Worm (Caenorhabditis elegans) whole organism, L4 larva: ENCODE results near the gene pitr-5.

ENCODE experiments used
- D1046.2 ChIP-seq: fragments of 200-800 bp; sonication (Bioruptor generic); IDR thresholded peaks from 2 replicates; pipeline ENCODE4 v1.3.6; 2022; ENCODE audit warnings: missing genetic modification characterization, missing compliant biosample characterization
- F10B5.3 ChIP-seq: sonication (generic microtip); optimal IDR thresholded peaks from 2 replicates; lab custom pipeline; 2016; ENCODE audit warnings: mild to moderate bottlenecking, missing genetic modification characterization, missing compliant biosample characterization
- T20F7.1 ChIP-seq: fragments of 200-800 bp; sonication (Bioruptor generic); optimal IDR thresholded peaks from 2 replicates; lab custom pipeline; 2018; ENCODE audit warnings: mild to moderate bottlenecking, missing genetic modification characterization, missing compliant biosample characterization
- aha-1 ChIP-seq: fragments of 150-350 bp; peaks from one replicate; lab custom pipeline; 2014; ENCODE audit warnings: missing biosample characterization, missing genetic modification characterization
- aly-2 ChIP-seq: sonication (generic microtip); optimal IDR thresholded peaks from 2 replicates; lab custom pipeline; 2018; ENCODE audit warnings: missing biosample characterization, missing genetic modification characterization
- ama-1 ChIP-seq: fragments of 150-350 bp; optimal IDR thresholded peaks from 2 replicates; lab custom pipeline; 2014; ENCODE audit warnings: inconsistent platforms, mixed read lengths
- attf-4 ChIP-seq: sonication (generic microtip); optimal IDR thresholded peaks from 3 replicates; lab custom pipeline; 2017; ENCODE audit warnings: missing biosample characterization, missing genetic modification characterization
- ceh-32 ChIP-seq: sonication (generic microtip); optimal IDR thresholded peaks from 2 replicates; lab custom pipeline; 2016; ENCODE audit warnings: mild to moderate bottlenecking, missing genetic modification characterization, missing compliant biosample characterization; ENCODE audit not compliant: poor library complexity
- ceh-62 ChIP-seq: sonication (generic microtip); optimal IDR thresholded peaks from 2 replicates; lab custom pipeline; 2017; ENCODE audit warnings: missing biosample characterization, missing genetic modification characterization
- ctbp-1 ChIP-seq: fragments of 200-800 bp; sonication (Bioruptor generic); IDR thresholded peaks from 2 replicates; pipeline ENCODE4 v1.3.6; 2022; ENCODE audit warnings: missing genetic modification reagents, missing genetic modification characterization, missing compliant biosample characterization
- daf-16 ChIP-seq, 3 experiments: sonication (generic microtip); optimal IDR thresholded peaks; 2 replicates each; lab custom pipeline; 2016 to 2017; ENCODE audit warnings: missing genetic modification characterization in 3 of 3, missing genetic modification reagents in 3 of 3, mild to moderate bottlenecking in 2 of 3, missing compliant biosample characterization in 2 of 3, missing biosample characterization in 1 of 3, moderate library complexity in 1 of 3
- daf-19 ChIP-seq: fragments of 200-800 bp; sonication (Bioruptor generic); conservative IDR thresholded peaks from 2 replicates; pipeline ENCODE4 v1.3.6; 2022; ENCODE audit warnings: missing genetic modification characterization, missing compliant biosample characterization
- dmd-6 ChIP-seq: fragments of 200-800 bp; sonication (Bioruptor generic); IDR thresholded peaks from 2 replicates; pipeline ENCODE4 v1.3.6; 2022; ENCODE audit warnings: missing genetic modification reagents, missing genetic modification characterization, missing compliant biosample characterization
- dve-1 ChIP-seq: sonication (generic microtip); optimal IDR thresholded peaks from 2 replicates; lab custom pipeline; 2017; ENCODE audit warnings: antibody characterized with exemption, mild to moderate bottlenecking, missing genetic modification characterization, missing compliant biosample characterization; ENCODE audit not compliant: insufficient read depth
- gei-8 ChIP-seq: fragments of 200-800 bp; sonication (Bioruptor generic); optimal IDR thresholded peaks from 2 replicates; lab custom pipeline; 2018; ENCODE audit warnings: mild to moderate bottlenecking, missing genetic modification characterization, missing compliant biosample characterization
- hlh-11 ChIP-seq: fragments of 200-800 bp; sonication (Bioruptor generic); optimal IDR thresholded peaks from 2 replicates; lab custom pipeline; 2018; ENCODE audit warnings: mild to moderate bottlenecking, missing genetic modification characterization, missing compliant biosample characterization
- hlh-30 ChIP-seq: sonication (generic microtip); optimal IDR thresholded peaks from 2 replicates; lab custom pipeline; 2017; ENCODE audit warnings: antibody characterized with exemption, mild to moderate bottlenecking, missing genetic modification characterization, missing compliant biosample characterization; ENCODE audit not compliant: insufficient read depth
- lin-1 ChIP-seq: fragments of 200-800 bp; sonication (Bioruptor generic); IDR thresholded peaks from 2 replicates; pipeline ENCODE4 v1.3.6; 2022; ENCODE audit warnings: missing genetic modification reagents, missing genetic modification characterization, missing compliant biosample characterization
- lin-29 ChIP-seq: fragments of 200-800 bp; sonication (Bioruptor generic); IDR thresholded peaks from 2 replicates; pipeline ENCODE4 v1.3.6; 2022; ENCODE audit warnings: missing genetic modification reagents, missing genetic modification characterization, missing compliant biosample characterization
- lin-39 ChIP-seq: fragments of 150-350 bp; optimal IDR thresholded peaks from 2 replicates; lab custom pipeline; 2014; ENCODE audit warnings: missing biosample characterization, missing genetic modification reagents, missing genetic modification characterization
- madf-5 ChIP-seq, 2 experiments: fragments of 200-800 bp; sonication (Bioruptor generic); IDR thresholded peaks; 2 replicates each; pipeline ENCODE4 v1.3.6; 2022; ENCODE audit warnings: missing compliant biosample characterization in 2 of 2, missing genetic modification characterization in 2 of 2
- madf-9 ChIP-seq: fragments of 200-800 bp; sonication (Bioruptor generic); conservative IDR thresholded peaks from 2 replicates; pipeline ENCODE4 v1.3.6; 2022; ENCODE audit warnings: missing genetic modification reagents, missing genetic modification characterization, missing compliant biosample characterization
- mdl-1 ChIP-seq, 2 experiments: fragments of 150-350 bp in 1 of 2; sonication (generic microtip) in 1 of 2; optimal IDR thresholded peaks; 2 replicates each; lab custom pipeline; 2014 to 2017; ENCODE audit warnings: missing biosample characterization in 2 of 2, missing genetic modification characterization in 2 of 2
- mxl-3 ChIP-seq: fragments of 200-800 bp; sonication (Bioruptor generic); optimal IDR thresholded peaks from 2 replicates; lab custom pipeline; 2018; ENCODE audit warnings: mild to moderate bottlenecking, missing genetic modification characterization, missing compliant biosample characterization
- nhr-102 ChIP-seq: sonication (generic microtip); optimal IDR thresholded peaks from 2 replicates; lab custom pipeline; 2016; ENCODE audit warnings: mild to moderate bottlenecking, missing genetic modification characterization, moderate library complexity, missing compliant biosample characterization
- nhr-11 ChIP-seq: fragments of 150-350 bp; optimal IDR thresholded peaks from 2 replicates; lab custom pipeline; 2014; ENCODE audit warnings: missing biosample characterization, missing genetic modification characterization
- nhr-25 ChIP-seq: sonication (generic microtip); optimal IDR thresholded peaks from 2 replicates; lab custom pipeline; 2017; ENCODE audit warnings: missing genetic modification characterization, mild to moderate bottlenecking, missing compliant biosample characterization, antibody characterized with exemption, moderate library complexity, borderline replicate concordance; ENCODE audit not compliant: insufficient read depth
- nhr-28 ChIP-seq: fragments of 150-350 bp; optimal IDR thresholded peaks from 2 replicates; lab custom pipeline; 2014; ENCODE audit warnings: missing biosample characterization, missing genetic modification characterization
- nhr-77 ChIP-seq: fragments of 150-350 bp; optimal IDR thresholded peaks from 2 replicates; lab custom pipeline; 2014; ENCODE audit warnings: missing biosample characterization, missing genetic modification characterization
- php-3 ChIP-seq: fragments of 200-800 bp; sonication (Bioruptor generic); IDR thresholded peaks from 2 replicates; pipeline ENCODE4 v1.3.6; 2022; ENCODE audit warnings: missing genetic modification reagents, missing genetic modification characterization, missing compliant biosample characterization
- rbr-2 ChIP-seq: sonication (generic microtip); optimal IDR thresholded peaks from 2 replicates; lab custom pipeline; 2016; ENCODE audit warnings: missing genotype, missing genetic modification characterization, missing compliant biosample characterization
- saeg-2 ChIP-seq: fragments of 200-800 bp; sonication (Bioruptor generic); IDR thresholded peaks from 2 replicates; pipeline ENCODE4 v1.3.6; 2022; ENCODE audit warnings: missing genetic modification reagents, missing genetic modification characterization, missing compliant biosample characterization
- snpc-1.2 ChIP-seq: fragments of 200-800 bp; sonication (Bioruptor generic); IDR thresholded peaks from 2 replicates; pipeline ENCODE4 v1.3.6; 2022; ENCODE audit warnings: missing genetic modification reagents, missing genetic modification characterization, missing compliant biosample characterization
- snpc-4 ChIP-seq: fragments of 150-350 bp; optimal IDR thresholded peaks from 2 replicates; lab custom pipeline; 2014; ENCODE audit warnings: missing biosample characterization, missing genetic modification characterization
- zag-1 ChIP-seq: fragments of 150-350 bp; optimal IDR thresholded peaks from 2 replicates; lab custom pipeline; 2014; ENCODE audit warnings: missing biosample characterization, missing genetic modification characterization
- zfp-2 ChIP-seq: sonication (generic microtip); optimal IDR thresholded peaks from 2 replicates; lab custom pipeline; 2016; ENCODE audit warnings: mild to moderate bottlenecking, missing genetic modification characterization, missing compliant biosample characterization
- zfp-3 ChIP-seq: fragments of 200-800 bp; sonication (Bioruptor generic); conservative IDR thresholded peaks from 2 replicates; pipeline ENCODE4 v1.3.6; 2022; ENCODE audit warnings: missing genetic modification reagents, missing genetic modification characterization, missing compliant biosample characterization
- ztf-11 ChIP-seq: fragments of 150-350 bp; optimal IDR thresholded peaks from 2 replicates; lab custom pipeline; 2014; ENCODE audit warnings: missing biosample characterization, missing genetic modification characterization
- ztf-7 ChIP-seq: fragments of 150-350 bp; optimal IDR thresholded peaks from 2 replicates; lab custom pipeline; 2014; ENCODE audit warnings: missing biosample characterization, missing genetic modification characterization

The pitr-5 gene

DNA sequence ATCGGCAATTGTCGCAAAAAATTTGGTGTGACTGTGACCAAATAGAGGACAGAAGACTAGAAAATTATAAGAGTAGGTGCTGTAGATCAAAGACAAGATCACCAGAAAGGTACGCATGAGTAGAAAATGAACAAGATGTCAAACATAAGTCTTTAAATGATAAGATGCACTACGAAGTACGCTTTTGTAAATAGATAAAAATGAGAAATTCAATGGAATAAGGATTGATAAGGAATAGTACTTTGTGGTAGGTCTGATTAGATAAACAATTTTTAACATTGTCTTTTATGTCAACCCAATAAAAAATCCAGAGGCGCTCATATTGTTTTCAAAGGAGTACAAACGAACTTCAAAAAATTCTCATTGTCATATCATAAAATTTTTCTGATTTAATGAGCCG lies 34.1 kb upstream of the pitr-5 start, which contains the start of gene F10D2.8 (continued):
- TF ChIP-seq ceh-32 = no peak
- no peak for TF ChIP-seq daf-16 (GFP tag; optimal IDR thresholded peaks at IDR 0.05; lab: Kevin White, UChicago)
- peak; percentile 83 for TF ChIP-seq daf-16 (tag; optimal IDR thresholded peaks at IDR 0.05; lab: Kevin White, UChicago)
- no peak for TF ChIP-seq mxl-3 (GFP tag; lab: Kevin White, UChicago)
- no peak for TF ChIP-seq lin-29 (GFP tag; lab: Robert Waterston, UW)
- no peak for TF ChIP-seq nhr-11 (tag; lab: Kevin White, UChicago)
- no peak for TF ChIP-seq D1046.2
- no peak for TF ChIP-seq nhr-25 (tag; lab: Kevin White, UChicago)
- TF ChIP-seq ztf-11 (tag; lab: Kevin White, UChicago) = no peak
- no peak for TF ChIP-seq ztf-7
- no peak for TF ChIP-seq T20F7.1 (GFP tag; lab: Kevin White, UChicago)
- no peak for TF ChIP-seq ctbp-1 (GFP tag; lab: Robert Waterston, UW)
- no peak for TF ChIP-seq snpc-4 (tag; lab: Kevin White, UChicago)
- no peak for TF ChIP-seq zag-1 (tag; lab: Kevin White, UChicago)

DNA sequence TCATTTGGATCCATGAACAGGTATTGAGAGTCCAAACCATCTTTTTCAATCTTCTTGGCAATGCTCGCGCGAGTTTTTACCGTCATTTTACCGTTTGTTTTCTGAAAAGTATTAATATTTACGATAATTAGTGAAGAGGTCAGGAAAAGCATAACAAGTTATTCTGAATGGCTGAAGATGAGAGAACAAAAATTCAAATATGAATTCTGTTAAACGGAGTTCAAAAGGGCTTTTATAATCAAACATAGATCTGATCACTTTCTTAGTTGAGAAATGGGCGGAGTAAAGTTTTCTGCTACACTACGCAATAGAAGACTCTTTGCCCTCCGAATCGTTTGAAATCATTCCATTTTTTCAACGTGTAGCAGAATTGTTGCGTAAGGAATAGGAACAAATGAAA lies 31.6 kb upstream of the pitr-5 start, which contains the start of gene fat-7:
Gene fat-7 (minus strand): TSS at position 101 of the 400 bp plus-strand sequence.
- TF ChIP-seq daf-19 (GFP tag; lab: Robert Waterston, UW) (no peak), zfp-3 (GFP tag; lab: Robert Waterston, UW) (no peak), snpc-1.2 (GFP tag; lab: Robert Waterston, UW) (no peak), saeg-2 (no peak), lin-29 (GFP tag; lab: Robert Waterston, UW) (no peak), F10B5.3 (tag; lab: Kevin White, UChicago) (no peak), zfp-2 (tag; lab: Kevin White, UChicago) (no peak), lin-1 (GFP tag; lab: Robert Waterston, UW) (no peak), rbr-2 (tag; lab: Kevin White, UChicago) (no peak), ceh-62 (tag; lab: Kevin White, UChicago) (no peak), nhr-102 (no peak), dve-1 (tag; lab: Kevin White, UChicago) (no peak), mdl-1 (tag; optimal IDR thresholded peaks at IDR 0.05; lab: Kevin White, UChicago) (no peak), gei-8 (GFP tag; lab: Kevin White, UChicago) (no peak)
- TF ChIP-seq, all 104 proteins: peak for 0

DNA sequence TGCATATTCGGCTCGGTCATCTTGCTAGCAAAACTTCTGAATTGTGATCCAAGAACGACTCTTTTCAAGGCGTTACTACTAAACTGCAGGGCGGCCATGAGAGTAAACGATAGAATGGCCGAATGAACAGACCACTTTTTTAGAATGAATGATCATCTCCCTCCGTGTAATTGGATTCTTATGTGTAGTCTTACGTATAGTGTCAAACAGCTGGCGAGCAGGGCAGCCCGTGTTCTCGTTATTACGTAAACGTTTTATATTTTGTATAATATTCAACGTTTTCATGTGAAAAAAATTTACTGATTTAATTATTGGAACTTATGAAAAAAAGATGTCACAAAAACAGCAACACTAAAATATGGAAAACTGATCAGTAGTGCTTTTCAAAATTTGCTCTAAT lies 28.6 kb upstream of the pitr-5 start, which contains the start of gene F10D2.10:
Gene F10D2.10 (minus strand): TSS at position 101 of the 400 bp plus-strand sequence.
- no peak for TF ChIP-seq T20F7.1 (GFP tag; lab: Kevin White, UChicago)
- peak; percentile 68 for TF ChIP-seq aha-1 (tag; lab: Kevin White, UChicago)

DNA sequence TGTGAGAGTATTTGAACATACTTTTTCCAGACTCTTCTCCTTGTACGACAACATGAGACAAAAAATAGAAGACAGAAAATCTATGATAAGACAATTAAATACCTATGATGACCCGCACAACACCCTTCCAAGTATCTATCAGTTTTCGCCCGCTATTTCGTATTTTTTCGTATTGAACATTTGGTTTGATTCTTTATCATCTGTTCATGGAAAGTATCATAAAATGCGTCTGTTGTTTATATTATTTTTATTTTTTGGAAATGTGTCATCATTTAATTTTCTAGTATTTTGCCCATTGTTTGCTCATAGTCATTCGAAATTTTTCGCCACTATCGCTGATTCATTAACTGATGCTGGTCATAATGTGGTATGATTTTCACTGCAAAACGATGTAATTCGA lies 27.6 kb upstream of the pitr-5 start, which contains the start of gene ugt-39:
Gene ugt-39 (plus strand): TSS at position 54 of the 400 bp plus-strand sequence.
- TF ChIP-seq nhr-77 (tag; lab: Kevin White, UChicago) (peak; percentile 28), madf-9 (GFP tag; lab: Robert Waterston, UW) (no peak), madf-5 (GFP tag; IDR thresholded peaks at IDR 0.05; lab: Robert Waterston, UW) (no peak), dmd-6 (GFP tag; lab: Robert Waterston, UW) (peak; percentile 70), nhr-102 (peak; percentile 68), lin-29 (GFP tag; lab: Robert Waterston, UW) (no peak), hlh-30 (tag; lab: Kevin White, UChicago) (peak; percentile 1), php-3 (GFP tag; lab: Robert Waterston, UW) (0 out of 2 replicates have a peak, but pooled peaks have one; percentile 47), hlh-11 (tag; lab: Kevin White, UChicago) (peak; percentile 52), attf-4 (tag; lab: Kevin White, UChicago) (no peak), nhr-28 (tag; lab: Kevin White, UChicago) (peak; percentile 87), aly-2 (no peak), lin-39 (tag; lab: Kevin White, UChicago) (no peak), ama-1 (no peak), daf-16 (GFP tag; optimal IDR thresholded peaks at IDR 0.05; lab: Kevin White, UChicago) (no peak), daf-16 (tag; optimal IDR thresholded peaks at IDR 0.05; lab: Kevin White, UChicago) (peak; percentile 91), dve-1 (tag; lab: Kevin White, UChicago) (peak; percentile 16)
